Worm (Caenorhabditis elegans) whole organism, late embryonic: ENCODE measurements around the gene K08F4.12.

Experiments
- C38D4.7 ChIP-seq: fragments of 200-800 bp; sonication (Bioruptor generic); optimal IDR thresholded peaks from 2 replicates; lab custom pipeline; 2018; ENCODE audit warnings: mild to moderate bottlenecking, missing genetic modification characterization, moderate library complexity, missing compliant biosample characterization
- F13H6.1 ChIP-seq: sonication (generic microtip); optimal IDR thresholded peaks from 2 replicates; lab custom pipeline; 2016; ENCODE audit warnings: missing genetic modification characterization, missing compliant biosample characterization
- T23F11.4 ChIP-seq: fragments of 200-800 bp; sonication (Bioruptor generic); optimal IDR thresholded peaks from 2 replicates; lab custom pipeline; 2018; ENCODE audit warnings: mild to moderate bottlenecking, missing genetic modification characterization, missing compliant biosample characterization
- Y22D7AL.16 ChIP-seq: sonication (generic microtip); optimal IDR thresholded peaks from 2 replicates; lab custom pipeline; 2016; ENCODE audit warnings: missing genetic modification characterization, missing compliant biosample characterization
- ahr-1 ChIP-seq: sonication (generic microtip); optimal IDR thresholded peaks from 2 replicates; lab custom pipeline; 2016; ENCODE audit warnings: missing genetic modification characterization, missing compliant biosample characterization
- ceh-14 ChIP-seq: sonication (generic microtip); optimal IDR thresholded peaks from 2 replicates; lab custom pipeline; 2016; ENCODE audit warnings: missing genotype, missing genetic modification characterization, missing compliant biosample characterization
- ceh-18 ChIP-seq: sonication (generic microtip); optimal IDR thresholded peaks from 2 replicates; lab custom pipeline; 2016; ENCODE audit warnings: missing genetic modification characterization, missing compliant biosample characterization
- ceh-2 ChIP-seq: sonication (generic microtip); optimal IDR thresholded peaks from 2 replicates; lab custom pipeline; 2016; ENCODE audit warnings: missing genotype, missing genetic modification characterization, missing compliant biosample characterization
- ceh-22 ChIP-seq: sonication (generic microtip); optimal IDR thresholded peaks from 2 replicates; lab custom pipeline; 2017; ENCODE audit warnings: missing biosample characterization, missing genetic modification characterization
- ceh-24 ChIP-seq: sonication (generic microtip); optimal IDR thresholded peaks from 2 replicates; lab custom pipeline; 2016; ENCODE audit warnings: mild to moderate bottlenecking, missing genetic modification characterization, missing compliant biosample characterization
- ceh-34 ChIP-seq: sonication (generic microtip); optimal IDR thresholded peaks from 2 replicates; lab custom pipeline; 2016; ENCODE audit warnings: mild to moderate bottlenecking, missing genetic modification characterization, missing compliant biosample characterization
- dve-1 ChIP-seq: sonication (generic microtip); optimal IDR thresholded peaks from 2 replicates; lab custom pipeline; 2017; ENCODE audit warnings: antibody characterized with exemption, mild to moderate bottlenecking, missing genetic modification characterization, missing compliant biosample characterization
- ets-4 ChIP-seq: sonication (generic microtip); optimal IDR thresholded peaks from 2 replicates; lab custom pipeline; 2016; ENCODE audit warnings: missing genetic modification characterization, missing compliant biosample characterization
- fkh-6 ChIP-seq: sonication (generic microtip); optimal IDR thresholded peaks from 2 replicates; lab custom pipeline; 2016; ENCODE audit warnings: missing genetic modification characterization, missing compliant biosample characterization
- hlh-13 ChIP-seq: fragments of 200-800 bp; sonication (Bioruptor generic); optimal IDR thresholded peaks from 2 replicates; lab custom pipeline; 2018; ENCODE audit warnings: mild to moderate bottlenecking, missing genetic modification characterization, missing compliant biosample characterization
- hlh-30 ChIP-seq: sonication (generic microtip); optimal IDR thresholded peaks from 2 replicates; lab custom pipeline; 2017; ENCODE audit warnings: antibody characterized with exemption, missing genetic modification characterization, missing compliant biosample characterization; ENCODE audit not compliant: insufficient read depth
- hlh-6 ChIP-seq: sonication (generic microtip); optimal IDR thresholded peaks from 2 replicates; lab custom pipeline; 2016; ENCODE audit warnings: missing genotype, missing genetic modification characterization, missing compliant biosample characterization
- hlh-8 ChIP-seq: sonication (generic microtip); optimal IDR thresholded peaks from 2 replicates; lab custom pipeline; 2016; ENCODE audit warnings: missing genotype, missing genetic modification characterization, missing compliant biosample characterization
- lim-6 ChIP-seq: sonication (generic microtip); optimal IDR thresholded peaks from 2 replicates; lab custom pipeline; 2016; ENCODE audit warnings: missing genetic modification characterization, missing compliant biosample characterization
- lin-11 ChIP-seq: fragments of 200-800 bp; sonication (Bioruptor generic); optimal IDR thresholded peaks from 2 replicates; lab custom pipeline; 2018; ENCODE audit warnings: mild to moderate bottlenecking, missing genetic modification characterization, missing compliant biosample characterization
- mec-3 ChIP-seq: sonication (generic microtip); optimal IDR thresholded peaks from 2 replicates; lab custom pipeline; 2016; ENCODE audit warnings: borderline replicate concordance, missing genetic modification characterization, missing compliant biosample characterization
- nfya-1 ChIP-seq: sonication (generic microtip); optimal IDR thresholded peaks from 2 replicates; lab custom pipeline; 2017; ENCODE audit warnings: missing genetic modification characterization, mild to moderate bottlenecking, missing compliant biosample characterization, antibody characterized with exemption, moderate library complexity
- pax-1 ChIP-seq: fragments of 150-350 bp; optimal IDR thresholded peaks from 2 replicates; lab custom pipeline; 2014; ENCODE audit warnings: missing biosample characterization, missing genetic modification characterization
- pha-2 ChIP-seq: sonication (generic microtip); optimal IDR thresholded peaks from 2 replicates; lab custom pipeline; 2017; ENCODE audit warnings: mild to moderate bottlenecking, missing genetic modification characterization, missing compliant biosample characterization
- pros-1 ChIP-seq: fragments of 150-350 bp; optimal IDR thresholded peaks from 2 replicates; lab custom pipeline; 2014; ENCODE audit warnings: missing biosample characterization, missing genetic modification reagents, missing genetic modification characterization
- sdc-2 ChIP-seq: sonication (generic microtip); optimal IDR thresholded peaks from 2 replicates; lab custom pipeline; 2016; ENCODE audit warnings: missing genotype, missing genetic modification characterization, missing compliant biosample characterization
- sox-2 ChIP-seq: fragments of 200-800 bp; sonication (Bioruptor generic); IDR thresholded peaks from 2 replicates; pipeline ENCODE4 v1.3.6; 2022; ENCODE audit warnings: missing genetic modification reagents, missing genetic modification characterization, missing compliant biosample characterization
- sox-4 ChIP-seq: sonication (generic microtip); optimal IDR thresholded peaks from 2 replicates; lab custom pipeline; 2017; ENCODE audit warnings: mild to moderate bottlenecking, missing genetic modification characterization, inconsistent platforms, missing compliant biosample characterization
- ttx-3 ChIP-seq: sonication (generic microtip); optimal IDR thresholded peaks from 2 replicates; lab custom pipeline; 2016; ENCODE audit warnings: missing genetic modification reagents, missing genetic modification characterization, missing compliant biosample characterization
- unc-42 ChIP-seq: sonication (generic microtip); optimal IDR thresholded peaks from 2 replicates; lab custom pipeline; 2016; ENCODE audit warnings: missing genotype, missing genetic modification characterization, missing compliant biosample characterization
- unc-86 ChIP-seq: sonication (generic microtip); optimal IDR thresholded peaks from 2 replicates; lab custom pipeline; 2016; ENCODE audit warnings: missing genetic modification characterization, missing compliant biosample characterization

Gene K08F4.12

DNA sequence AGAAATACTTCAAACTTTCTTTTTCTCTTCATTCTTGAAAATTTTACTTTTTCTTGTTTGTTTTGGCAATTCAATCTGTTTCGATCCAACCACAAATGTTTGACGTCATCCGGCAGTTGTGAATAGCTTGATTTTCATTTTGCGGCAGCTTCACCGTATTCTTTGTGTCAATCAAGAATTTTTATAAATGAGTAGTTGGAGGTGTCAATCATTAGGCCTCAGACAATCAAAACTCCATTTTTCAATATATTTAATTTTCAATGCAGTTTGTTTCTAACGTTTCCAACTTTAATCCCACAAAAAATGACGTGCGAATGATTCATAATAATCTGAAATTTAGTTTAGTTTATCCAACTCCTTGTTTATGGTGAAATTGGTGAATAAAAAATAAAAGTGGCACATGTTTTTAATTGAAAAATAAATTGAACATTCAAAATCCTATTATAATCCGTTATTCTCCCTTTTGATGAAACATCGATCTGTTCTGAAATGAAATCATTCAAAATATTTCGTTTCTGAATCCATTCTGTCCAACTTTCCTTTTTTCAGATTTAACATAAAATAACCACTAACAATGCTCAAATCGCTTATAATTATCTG is 19.7 kb downstream of the K08F4.12 start, which contains the start of gene ttr-53:
Gene ttr-53 (plus strand): TSS at position 550 of the 600 bp plus-strand sequence.
- TF ChIP-seq Y22D7AL.16 (tag; lab: Kevin White, UChicago): no peak
- TF ChIP-seq pha-2 (tag; lab: Kevin White, UChicago): no peak
- TF ChIP-seq fkh-6 (tag; lab: Kevin White, UChicago): no peak

DNA sequence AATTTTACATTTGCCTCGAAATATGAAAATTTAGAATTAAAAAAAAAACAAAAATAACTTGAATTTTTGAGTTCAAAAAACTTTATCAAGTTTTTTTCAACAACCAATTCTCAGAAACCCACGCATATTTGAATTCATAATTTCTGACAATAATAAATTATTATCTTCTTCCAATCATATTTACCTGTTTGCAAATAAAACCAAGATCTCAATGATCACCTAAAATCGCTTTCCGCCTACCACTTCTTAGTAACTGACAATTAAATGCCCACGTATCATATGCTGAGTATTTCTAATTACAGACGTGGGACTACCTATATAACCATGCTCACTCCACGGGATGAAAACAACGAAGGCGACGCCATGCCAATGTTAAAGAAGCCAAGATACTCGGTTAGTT is 23.8 kb downstream of the K08F4.12 start, which contains the start of gene pps-1:
Gene pps-1 (plus strand): TSS at position 301 of the 400 bp plus-strand sequence.
- TF ChIP-seq lin-11 (tag; lab: Kevin White, UChicago): no peak
- no peak for TF ChIP-seq F13H6.1 (tag; lab: Kevin White, UChicago)
- TF ChIP-seq unc-42: no peak
- TF ChIP-seq lim-6 (tag; lab: Kevin White, UChicago): no peak
- TF ChIP-seq ceh-14 (tag; lab: Kevin White, UChicago): no peak
- no peak for TF ChIP-seq hlh-6 (tag; lab: Kevin White, UChicago)
- no peak for TF ChIP-seq hlh-8 (tag; lab: Kevin White, UChicago)
- no peak for TF ChIP-seq hlh-13
- TF ChIP-seq T23F11.4 (GFP tag; lab: Kevin White, UChicago): no peak
- TF ChIP-seq ahr-1 (tag; lab: Kevin White, UChicago): no peak
- TF ChIP-seq ceh-34 (tag; lab: Kevin White, UChicago): no peak
- TF ChIP-seq nfya-1 (tag; lab: Kevin White, UChicago): no peak
- TF ChIP-seq dve-1 (tag; lab: Kevin White, UChicago): no peak

DNA sequence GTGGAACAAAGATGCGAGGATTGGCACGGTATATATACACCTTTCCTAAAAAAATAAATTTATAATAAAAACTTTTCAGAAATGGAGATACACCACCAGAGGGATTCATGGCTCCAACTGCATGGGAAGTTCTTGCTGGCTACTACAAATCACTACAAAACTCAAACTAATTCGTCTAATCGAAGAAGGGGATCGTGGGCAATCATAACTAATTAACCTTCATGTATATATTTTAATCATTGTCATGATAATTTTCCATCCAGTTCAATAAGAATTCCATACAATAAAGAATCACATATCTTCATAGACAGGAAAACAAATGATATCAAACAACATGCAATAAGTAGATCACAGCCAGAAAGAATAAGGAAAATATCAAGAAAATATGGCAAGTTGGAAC is 26.2 kb downstream of the K08F4.12 start:
- TF ChIP-seq mec-3 (tag; lab: Kevin White, UChicago): no peak
- TF ChIP-seq unc-42: no peak
- TF ChIP-seq ttx-3 (tag; lab: Kevin White, UChicago): no peak
- TF ChIP-seq ceh-22 (tag; lab: Kevin White, UChicago): no peak
- TF ChIP-seq pros-1 (tag; lab: Kevin White, UChicago): no peak
- no peak for TF ChIP-seq ceh-2
- no peak for TF ChIP-seq ets-4 (tag; lab: Kevin White, UChicago)
- no peak for TF ChIP-seq pax-1 (tag; lab: Kevin White, UChicago)
- no peak for TF ChIP-seq lin-11 (tag; lab: Kevin White, UChicago)
- TF ChIP-seq pha-2 (tag; lab: Kevin White, UChicago): no peak
- no peak for TF ChIP-seq sdc-2 (tag; lab: Kevin White, UChicago)
- TF ChIP-seq unc-86 (tag; lab: Kevin White, UChicago): no peak
- no peak for TF ChIP-seq ceh-18
- no peak for TF ChIP-seq T23F11.4 (GFP tag; lab: Kevin White, UChicago)
- no peak for TF ChIP-seq ceh-24
- no peak for TF ChIP-seq hlh-30 (tag; lab: Kevin White, UChicago)
- TF ChIP-seq, all 69 proteins: peak for 0

DNA sequence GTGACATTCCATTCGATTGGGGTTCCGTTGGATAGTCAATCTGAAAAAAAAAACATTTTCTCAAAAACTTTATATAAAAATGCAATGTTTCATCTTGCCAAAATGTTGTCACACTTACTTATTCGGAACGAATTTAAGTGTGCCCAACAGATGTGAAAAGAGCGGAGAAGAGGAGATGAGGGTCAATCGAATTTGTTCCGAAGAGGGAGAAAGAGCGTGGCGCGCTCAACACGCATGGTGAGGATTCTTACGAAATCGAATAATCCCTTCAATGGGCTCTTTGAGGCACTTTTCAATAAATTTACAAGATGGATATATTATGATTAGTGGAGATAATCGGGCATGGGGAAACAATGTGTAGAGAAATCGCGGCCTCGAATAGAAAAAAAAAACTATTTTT is 32.9 kb downstream of the K08F4.12 start:
- TF ChIP-seq unc-42: peak; percentile 100
- TF ChIP-seq F13H6.1 (tag; lab: Kevin White, UChicago): no peak

DNA sequence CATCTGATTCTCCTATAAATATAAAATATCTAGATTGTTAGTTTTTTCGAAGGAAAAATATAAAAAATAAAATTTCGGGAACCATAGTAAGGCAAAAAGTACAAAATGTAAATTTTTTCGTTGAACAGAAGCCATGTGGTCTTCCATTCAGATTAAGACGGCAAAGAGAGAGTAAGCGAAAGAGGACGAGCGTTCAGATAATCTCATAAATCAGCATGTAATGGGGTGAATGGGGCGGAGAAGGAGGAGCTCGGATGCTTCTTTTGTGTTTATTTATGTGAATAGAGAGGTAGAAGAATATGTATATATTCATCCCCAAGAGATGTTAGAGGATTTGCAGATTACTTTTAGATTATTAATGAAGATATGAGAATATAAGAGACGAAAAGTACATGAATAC is 36.4 kb downstream of the K08F4.12 start, which contains the start of gene pxf-1:
Gene pxf-1 (minus strand): TSS at position 14 of the 400 bp plus-strand sequence.
- TF ChIP-seq sox-2 (GFP tag; lab: Robert Waterston, UW) (no peak), C38D4.7 (GFP tag; lab: Kevin White, UChicago) (no peak), sox-4 (tag; lab: Kevin White, UChicago) (no peak), unc-42 (peak; percentile 24)
